Worm (Caenorhabditis elegans): ENCODE results near the gene C27D6.12.
A peak's percentile ranks its signal among the peaks of the same experiment; 100 is the strongest.

The C27D6.12 gene

DNA sequence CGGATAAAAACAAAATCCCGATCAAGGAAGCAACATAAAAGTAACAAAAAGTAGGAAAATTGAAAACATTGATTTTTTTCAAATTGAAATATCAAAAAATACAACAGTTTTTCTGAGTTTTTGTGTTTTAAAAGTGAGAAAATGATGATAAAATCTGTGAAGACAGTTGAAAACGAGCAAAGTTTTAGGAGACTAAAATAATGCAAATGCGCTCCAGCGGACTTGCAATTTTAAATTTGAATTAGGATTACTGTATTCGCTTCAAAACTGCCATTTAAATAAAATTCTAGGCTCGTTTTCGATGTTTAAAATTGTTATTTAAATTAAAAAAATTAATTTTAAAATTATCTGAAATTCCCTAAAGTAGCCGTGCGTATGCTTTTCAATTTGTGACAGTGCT is 10.1 kb upstream of the C27D6.12 start:
- TF ChIP-seq lin-38 (GFP tag; IDR thresholded peaks at IDR 0.05) (peak; percentile 81), dve-1 (tag; optimal IDR thresholded peaks at IDR 0.05; ENCODE audit: insufficient read depth) (no peak), pha-4 (GFP tag; IDR thresholded peaks at IDR 0.05) (no peak), pha-4 (tag; optimal IDR thresholded peaks at IDR 0.05) (no peak), ztf-7 (tag; optimal IDR thresholded peaks at IDR 0.05) (no peak), aha-1 (tag) (peak; percentile 37), lir-3 (tag; optimal IDR thresholded peaks at IDR 0.05) (no peak), spr-1 (tag; optimal IDR thresholded peaks at IDR 0.05) (no peak), Y48G9A.11 (GFP tag; IDR thresholded peaks at IDR 0.05) (no peak)

DNA sequence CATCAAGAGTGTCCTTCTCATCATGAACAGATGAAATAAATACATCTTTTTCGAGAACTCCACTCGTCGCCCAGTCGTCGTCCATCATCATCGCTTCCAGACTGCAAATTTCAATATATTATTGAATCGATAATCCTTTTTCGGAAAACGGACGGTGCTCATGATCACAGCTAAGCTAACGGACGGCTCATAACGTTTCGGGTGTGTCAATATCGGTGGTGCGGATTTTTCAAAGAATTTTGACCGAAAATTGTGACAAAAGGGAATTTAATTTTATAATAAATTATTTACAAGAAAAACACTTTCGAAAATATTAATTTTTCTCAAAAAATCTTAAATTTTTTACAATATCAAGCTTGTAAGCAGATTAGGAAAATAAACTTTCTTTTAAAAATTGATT is 9.7 kb upstream of the C27D6.12 start, which contains the start of gene crh-2:
Gene crh-2, minus strand, starts transcription at position 101 of the 400 bp plus-strand sequence.
- TF ChIP-seq aly-2 (tag; optimal IDR thresholded peaks at IDR 0.05), result no peak
- no peak for TF ChIP-seq pha-4 (GFP tag; IDR thresholded peaks at IDR 0.05)
- no peak for TF ChIP-seq pha-4 (tag; optimal IDR thresholded peaks at IDR 0.05)
- TF ChIP-seq ZK546.5 (tag; optimal IDR thresholded peaks at IDR 0.05), result no peak

DNA sequence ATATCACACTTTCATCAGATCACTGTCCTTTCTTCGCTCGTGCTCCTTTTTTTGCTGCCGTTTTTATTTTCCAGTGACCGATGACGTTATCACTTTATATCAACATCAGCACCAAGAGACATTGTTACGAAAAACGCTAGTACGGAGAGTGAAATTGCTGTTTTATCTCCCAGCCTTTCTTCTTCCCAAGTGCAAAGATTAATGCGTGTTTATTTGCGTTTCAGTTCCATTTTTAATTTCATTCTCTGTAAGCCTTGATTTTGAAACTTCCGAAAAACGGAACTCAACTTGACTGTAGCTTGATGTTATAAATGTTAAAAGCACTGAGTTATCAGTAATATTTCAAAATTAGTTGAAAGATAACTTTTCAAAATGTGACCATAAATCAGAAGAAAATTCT is 9.1 kb upstream of the C27D6.12 start:
- TF ChIP-seq hlh-11 (tag; optimal IDR thresholded peaks at IDR 0.05), result peak; percentile 62
- no peak for TF ChIP-seq aly-2 (tag; optimal IDR thresholded peaks at IDR 0.05)
- TF ChIP-seq tra-1 (GFP tag; IDR thresholded peaks at IDR 0.05), result no peak
- no peak for TF ChIP-seq fos-1 (tag; optimal IDR thresholded peaks at IDR 0.05)
- peak; percentile 2 for TF ChIP-seq nhr-48 (tag; optimal IDR thresholded peaks at IDR 0.05)
- TF ChIP-seq aha-1 (tag), result peak; percentile 70
- TF ChIP-seq snpc-1.2 (GFP tag; IDR thresholded peaks at IDR 0.05), result no peak
- no peak for TF ChIP-seq daf-16 (GFP tag; optimal IDR thresholded peaks at IDR 0.05)
- peak; percentile 69 for TF ChIP-seq daf-16 (tag; optimal IDR thresholded peaks at IDR 0.05)
- TF ChIP-seq nhr-42 (GFP tag; IDR thresholded peaks at IDR 0.05), result no peak
- no peak for TF ChIP-seq lin-15B (tag; optimal IDR thresholded peaks at IDR 0.05)
- TF ChIP-seq php-3 (GFP tag; IDR thresholded peaks at IDR 0.05), result peak; percentile 73
- TF ChIP-seq ceh-44 (GFP tag; IDR thresholded peaks at IDR 0.05), result no peak
- peak; percentile 51 for TF ChIP-seq pqm-1 (tag; optimal IDR thresholded peaks at IDR 0.05)
- TF ChIP-seq pha-4 (GFP tag; IDR thresholded peaks at IDR 0.05), result no peak
- TF ChIP-seq pha-4 (tag; optimal IDR thresholded peaks at IDR 0.05), result no peak
- TF ChIP-seq dve-1 (tag; optimal IDR thresholded peaks at IDR 0.05; ENCODE audit: insufficient read depth), result peak; percentile 42
- TF ChIP-seq ZK337.2 (GFP tag; IDR thresholded peaks at IDR 0.05), result no peak

DNA sequence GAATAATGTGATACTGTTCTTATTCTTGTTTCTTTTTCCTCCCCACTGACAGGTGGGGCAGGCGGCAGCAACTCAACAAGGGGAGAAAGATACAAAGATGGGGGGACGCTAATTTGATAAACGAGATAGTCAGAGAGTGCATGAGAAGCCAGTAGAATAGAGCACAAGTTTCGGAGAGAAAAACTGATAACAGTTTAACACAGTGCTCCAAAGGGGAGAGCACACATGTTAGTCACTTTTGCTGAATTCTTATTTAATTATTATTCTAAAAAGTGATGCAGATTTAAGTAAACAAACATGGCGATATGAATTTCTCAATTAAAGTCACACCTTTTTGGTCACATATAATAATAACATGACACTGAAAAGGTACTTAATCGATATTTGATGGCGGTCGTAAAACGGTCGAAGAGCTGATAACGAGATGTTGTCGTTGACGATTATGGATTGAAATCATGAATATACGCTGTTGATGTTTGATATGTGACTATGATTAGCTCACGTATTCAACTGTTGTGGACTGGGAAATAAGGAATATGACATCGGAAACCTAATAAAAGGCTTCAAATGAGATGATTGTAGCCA is 8.2 kb upstream of the C27D6.12 start:
- no peak for TF ChIP-seq cey-2 (tag; optimal IDR thresholded peaks at IDR 0.05; ENCODE audit: borderline replicate concordance, insufficient read depth)
- peak; percentile 49 for TF ChIP-seq nhr-102 (tag; optimal IDR thresholded peaks at IDR 0.05)
- peak; percentile 57 for TF ChIP-seq nhr-77 (tag; optimal IDR thresholded peaks at IDR 0.05)
- TF ChIP-seq T26A8.4 (GFP tag; IDR thresholded peaks at IDR 0.05), result no peak; the same call in 1 of the 2 replicates
- TF ChIP-seq tra-1 (GFP tag; IDR thresholded peaks at IDR 0.05), result peak; percentile 35; the same call in 1 of the 2 replicates
- TF ChIP-seq nhr-111 (GFP tag; optimal IDR thresholded peaks at IDR 0.05), result no peak
- no peak for TF ChIP-seq unc-130 (GFP tag; optimal IDR thresholded peaks at IDR 0.05)
- peak; percentile 14 for TF ChIP-seq mes-2 (tag; optimal IDR thresholded peaks at IDR 0.05; ENCODE audit: poor library complexity, severe bottlenecking)
- peak in 1 of 2 experiments; percentile 62 for TF ChIP-seq daf-16 (GFP tag; optimal IDR thresholded peaks at IDR 0.05)
- peak; percentile 94 for TF ChIP-seq daf-16 (tag; optimal IDR thresholded peaks at IDR 0.05)
- peak; percentile 39 for TF ChIP-seq nhr-10 (tag; optimal IDR thresholded peaks at IDR 0.05)
- peak; percentile 100 for TF ChIP-seq php-3 (GFP tag; IDR thresholded peaks at IDR 0.05)
- TF ChIP-seq hlh-30 (tag; optimal IDR thresholded peaks at IDR 0.05; ENCODE audit: insufficient read depth), result peak; percentile 35
- TF ChIP-seq mdl-1 (tag; optimal IDR thresholded peaks at IDR 0.05), result peak in 1 of 2 experiments; percentile 39
- peak; percentile 43; the same call in 1 of the 2 replicates for TF ChIP-seq pha-4 (GFP tag; IDR thresholded peaks at IDR 0.05)
- no peak for TF ChIP-seq pha-4 (tag; optimal IDR thresholded peaks at IDR 0.05)
- TF ChIP-seq fos-1 (tag; optimal IDR thresholded peaks at IDR 0.05), result no peak
- TF ChIP-seq hlh-11 (tag; optimal IDR thresholded peaks at IDR 0.05), result peak; percentile 78
- TF ChIP-seq dmd-6 (GFP tag; IDR thresholded peaks at IDR 0.05), result peak; percentile 68
- TF ChIP-seq nhr-48 (tag; optimal IDR thresholded peaks at IDR 0.05), result peak; percentile 43
- TF ChIP-seq nhr-41 (GFP tag; IDR thresholded peaks at IDR 0.05), result no peak
- peak in 1 of 2 experiments; percentile 1 for TF ChIP-seq unc-62 (GFP tag; optimal IDR thresholded peaks at IDR 0.05 in 1 of 2)
- no peak for TF ChIP-seq unc-62 (tag; optimal IDR thresholded peaks at IDR 0.05)
- TF ChIP-seq jun-1 (tag; optimal IDR thresholded peaks at IDR 0.05), result no peak
- no peak for TF ChIP-seq arid-1 (GFP tag; conservative IDR thresholded peaks at IDR 0.05)
- peak; percentile 76 for TF ChIP-seq dve-1 (tag; optimal IDR thresholded peaks at IDR 0.05; ENCODE audit: insufficient read depth)
- no peak for TF ChIP-seq lin-38 (GFP tag; IDR thresholded peaks at IDR 0.05)
- peak; percentile 89 for TF ChIP-seq pqm-1 (tag; optimal IDR thresholded peaks at IDR 0.05)
- TF ChIP-seq nhr-28 (tag; optimal IDR thresholded peaks at IDR 0.05), result peak; percentile 79
- TF ChIP-seq rbr-2 (tag; optimal IDR thresholded peaks at IDR 0.05), result no peak
- TF ChIP-seq egl-27 (tag; optimal IDR thresholded peaks at IDR 0.05), result no peak

All from whole organism, L4 larva.